Worm (Caenorhabditis elegans): ENCODE measurements around the gene gcy-31.

ce11 chrX:2386922-2387566 is 40.3 kb downstream of the gcy-31 start:
- no peak for TF ChIP-seq tra-4 (tag; optimal IDR thresholded peaks at IDR 0.05)
- TF ChIP-seq hmg-4 (GFP tag; optimal IDR thresholded peaks at IDR 0.05) = no peak
- TF ChIP-seq aly-1 (tag; optimal IDR thresholded peaks at IDR 0.05) = no peak
- no peak for TF ChIP-seq F13C5.2 (tag; optimal IDR thresholded peaks at IDR 0.05)
- no peak for TF ChIP-seq scrt-1 (GFP tag; IDR thresholded peaks at IDR 0.05)
- no peak for TF ChIP-seq ceh-13 (GFP tag; optimal IDR thresholded peaks at IDR 0.05)
- no peak for TF ChIP-seq hmbx-1 (tag; optimal IDR thresholded peaks at IDR 0.05)
- TF ChIP-seq ama-1 (optimal IDR thresholded peaks at IDR 0.05) = no peak

Data from whole organism, early embryonic.